Worm (Caenorhabditis elegans): Measurements from ENCODE around the gene Y54G2A.37.
A peak's percentile ranks its signal among the peaks of the same experiment; 100 is the strongest.
"Not testable (repeated sequence)": the region's sequence is repeated elsewhere in the genome, so short reads cannot be mapped to it uniquely, and the experiment has no call there.

Y54G2A.37 gene

ce11 chrIV:2799890-2800289, 20.6 kb upstream of the Y54G2A.37 start:
- TF ChIP-seq tbx-11 (GFP tag; IDR thresholded peaks at IDR 0.05) (no peak), flt-1 (GFP tag; IDR thresholded peaks at IDR 0.05) (no peak), B0310.2 (tag; optimal IDR thresholded peaks at IDR 0.05) (no peak), hmg-4 (GFP tag; optimal IDR thresholded peaks at IDR 0.05) (no peak), ceh-36 (tag; optimal IDR thresholded peaks at IDR 0.05) (no peak), hmbx-1 (tag; optimal IDR thresholded peaks at IDR 0.05) (no peak), tra-4 (tag; optimal IDR thresholded peaks at IDR 0.05) (no peak), sea-1 (GFP tag; conservative IDR thresholded peaks at IDR 0.05) (no peak), F13C5.2 (tag; optimal IDR thresholded peaks at IDR 0.05) (no peak), hnd-1 (tag; optimal IDR thresholded peaks at IDR 0.05) (no peak), tbx-37 (GFP tag; conservative IDR thresholded peaks at IDR 0.05) (no peak), scrt-1 (GFP tag; IDR thresholded peaks at IDR 0.05) (no peak), aly-1 (tag; optimal IDR thresholded peaks at IDR 0.05) (no peak)

- no peak for TF ChIP-seq ceh-36 (tag; optimal IDR thresholded peaks at IDR 0.05)
- TF ChIP-seq ets-7 (tag; optimal IDR thresholded peaks at IDR 0.05): no peak
- TF ChIP-seq scrt-1 (GFP tag; IDR thresholded peaks at IDR 0.05): peak; percentile 38; the same call in 1 of the 2 replicates
- TF ChIP-seq tbx-11 (GFP tag; IDR thresholded peaks at IDR 0.05): no peak
- TF ChIP-seq tbx-37 (GFP tag; conservative IDR thresholded peaks at IDR 0.05): no peak
- no peak for TF ChIP-seq hnd-1 (tag; optimal IDR thresholded peaks at IDR 0.05)
- TF ChIP-seq flt-1 (GFP tag; IDR thresholded peaks at IDR 0.05): 0 out of 2 replicates have a peak, but pooled peaks have one; percentile 13
- no peak for TF ChIP-seq ceh-13 (GFP tag; optimal IDR thresholded peaks at IDR 0.05)
- no peak for TF ChIP-seq hmbx-1 (tag; optimal IDR thresholded peaks at IDR 0.05)
- TF ChIP-seq ama-1 (optimal IDR thresholded peaks at IDR 0.05): no peak
- no peak for TF ChIP-seq aly-1 (tag; optimal IDR thresholded peaks at IDR 0.05)
- TF ChIP-seq B0310.2 (tag; optimal IDR thresholded peaks at IDR 0.05): no peak
- no peak for TF ChIP-seq F13C5.2 (tag; optimal IDR thresholded peaks at IDR 0.05)
- TF ChIP-seq tra-4 (tag; optimal IDR thresholded peaks at IDR 0.05): no peak
- TF ChIP-seq pes-1 (GFP tag; IDR thresholded peaks at IDR 0.05): peak; percentile 54; the same call in 1 of the 2 replicates
- TF ChIP-seq hmg-4 (GFP tag; optimal IDR thresholded peaks at IDR 0.05): no peak
- TF ChIP-seq sea-1 (GFP tag; conservative IDR thresholded peaks at IDR 0.05): no peak
These were observed 19.5 kb upstream of the Y54G2A.37 start for ce11 chrIV:2801004-2801403.

ce11 chrIV:2801558-2801957, 18.9 kb upstream of the Y54G2A.37 start, which contains the start of gene Y54G2A.44:
TSS of gene Y54G2A.44 (plus strand) at chrIV:2801858.
- TF ChIP-seq ets-7 (tag; optimal IDR thresholded peaks at IDR 0.05); flt-1 (GFP tag; IDR thresholded peaks at IDR 0.05); sea-1 (GFP tag; conservative IDR thresholded peaks at IDR 0.05): not testable (repeated sequence)

- TF ChIP-seq pes-1 (GFP tag; IDR thresholded peaks at IDR 0.05) (peak; percentile 72), ets-7 (tag; optimal IDR thresholded peaks at IDR 0.05) (no peak), F13C5.2 (tag; optimal IDR thresholded peaks at IDR 0.05) (no peak), ceh-36 (tag; optimal IDR thresholded peaks at IDR 0.05) (peak; percentile 50), scrt-1 (GFP tag; IDR thresholded peaks at IDR 0.05) (peak; percentile 78), ceh-13 (GFP tag; optimal IDR thresholded peaks at IDR 0.05) (peak; percentile 37), tbx-37 (GFP tag; conservative IDR thresholded peaks at IDR 0.05) (peak; percentile 38; the same call in 1 of the 2 replicates), ama-1 (optimal IDR thresholded peaks at IDR 0.05) (no peak), aly-1 (tag; optimal IDR thresholded peaks at IDR 0.05) (peak; percentile 5), B0310.2 (tag; optimal IDR thresholded peaks at IDR 0.05) (peak; percentile 22), sea-1 (GFP tag; conservative IDR thresholded peaks at IDR 0.05) (0 out of 2 replicates have a peak, but pooled peaks have one; percentile 40), hmbx-1 (tag; optimal IDR thresholded peaks at IDR 0.05) (no peak), flt-1 (GFP tag; IDR thresholded peaks at IDR 0.05) (peak; percentile 70), hnd-1 (tag; optimal IDR thresholded peaks at IDR 0.05) (peak; percentile 14), tbx-11 (GFP tag; IDR thresholded peaks at IDR 0.05) (0 out of 2 replicates have a peak, but pooled peaks have one; percentile 53), tra-4 (tag; optimal IDR thresholded peaks at IDR 0.05) (no peak), hmg-4 (GFP tag; optimal IDR thresholded peaks at IDR 0.05) (peak; percentile 46)
These were observed 18.3 kb upstream of the Y54G2A.37 start for ce11 chrIV:2802193-2802592.

- TF ChIP-seq aly-1 (tag; optimal IDR thresholded peaks at IDR 0.05) (no peak), flt-1 (GFP tag; IDR thresholded peaks at IDR 0.05) (no peak), pes-1 (GFP tag; IDR thresholded peaks at IDR 0.05) (no peak), tbx-11 (GFP tag; IDR thresholded peaks at IDR 0.05) (no peak), hmbx-1 (tag; optimal IDR thresholded peaks at IDR 0.05) (no peak), sea-1 (GFP tag; conservative IDR thresholded peaks at IDR 0.05) (no peak), tbx-37 (GFP tag; conservative IDR thresholded peaks at IDR 0.05) (no peak), ama-1 (optimal IDR thresholded peaks at IDR 0.05) (no peak), B0310.2 (tag; optimal IDR thresholded peaks at IDR 0.05) (no peak), scrt-1 (GFP tag; IDR thresholded peaks at IDR 0.05) (no peak), tra-4 (tag; optimal IDR thresholded peaks at IDR 0.05) (no peak)
These were observed 16.9 kb upstream of the Y54G2A.37 start, which contains the start of gene Y54G2A.32 for ce11 chrIV:2803652-2804051. TSS of gene Y54G2A.32 (plus strand) at chrIV:2803952.

- peak; percentile 88 for TF ChIP-seq sea-1 (GFP tag; conservative IDR thresholded peaks at IDR 0.05)
- TF ChIP-seq hmg-4 (GFP tag; optimal IDR thresholded peaks at IDR 0.05): peak; percentile 87
- peak; percentile 81 for TF ChIP-seq B0310.2 (tag; optimal IDR thresholded peaks at IDR 0.05)
- peak; percentile 37 for TF ChIP-seq ets-7 (tag; optimal IDR thresholded peaks at IDR 0.05)
- TF ChIP-seq tra-4 (tag; optimal IDR thresholded peaks at IDR 0.05): peak; percentile 30
- peak; percentile 49 for TF ChIP-seq hmbx-1 (tag; optimal IDR thresholded peaks at IDR 0.05)
- peak; percentile 65 for TF ChIP-seq aly-1 (tag; optimal IDR thresholded peaks at IDR 0.05)
- peak; percentile 85 for TF ChIP-seq flt-1 (GFP tag; IDR thresholded peaks at IDR 0.05)
- TF ChIP-seq hnd-1 (tag; optimal IDR thresholded peaks at IDR 0.05): peak; percentile 69
- TF ChIP-seq tbx-37 (GFP tag; conservative IDR thresholded peaks at IDR 0.05): peak; percentile 64; the same call in 1 of the 2 replicates
- TF ChIP-seq scrt-1 (GFP tag; IDR thresholded peaks at IDR 0.05): peak; percentile 82
- TF ChIP-seq ceh-36 (tag; optimal IDR thresholded peaks at IDR 0.05): peak; percentile 67
- TF ChIP-seq F13C5.2 (tag; optimal IDR thresholded peaks at IDR 0.05): no peak
- peak; percentile 81 for TF ChIP-seq tbx-11 (GFP tag; IDR thresholded peaks at IDR 0.05)
- no peak for TF ChIP-seq ama-1 (optimal IDR thresholded peaks at IDR 0.05)
- peak; percentile 80 for TF ChIP-seq ceh-13 (GFP tag; optimal IDR thresholded peaks at IDR 0.05)
- TF ChIP-seq pes-1 (GFP tag; IDR thresholded peaks at IDR 0.05): peak; percentile 88
These were observed 15.0 kb upstream of the Y54G2A.37 start, which contains the start of gene Y54G2A.45 for ce11 chrIV:2805525-2805924. TSS of gene Y54G2A.45 (plus strand) at chrIV:2805857.

ce11 chrIV:2808154-2808553, 12.4 kb upstream of the Y54G2A.37 start:
- TF ChIP-seq hmbx-1 (tag; optimal IDR thresholded peaks at IDR 0.05): no peak
- 0 out of 2 replicates have a peak, but pooled peaks have one; percentile 22 for TF ChIP-seq pes-1 (GFP tag; IDR thresholded peaks at IDR 0.05)
- 0 out of 2 replicates have a peak, but pooled peaks have one; percentile 27 for TF ChIP-seq flt-1 (GFP tag; IDR thresholded peaks at IDR 0.05)
- TF ChIP-seq scrt-1 (GFP tag; IDR thresholded peaks at IDR 0.05): peak; percentile 42; the same call in 1 of the 2 replicates

Measured in whole organism, early embryonic.